Fruit fly (Drosophila melanogaster) S2 (cell line): Measurements from ENCODE around the gene aus.

Experiments
- CG8478 ChIP-seq: fragments of >200 bp; optimal IDR thresholded peaks from 2 replicates; lab custom pipeline; 2018
- CTCF ChIP-seq, 2 experiments: fragments of >200 bp; optimal IDR thresholded peaks; 2 replicates each; lab custom pipeline; 2018

dm6 chr3R:21373403-21374326 is 24.3 kb upstream of the aus start:
- TF ChIP-seq CG8478 (lab: Kevin White, UChicago), result no peak
- TF ChIP-seq CTCF (optimal IDR thresholded peaks at IDR 0.05; lab: Kevin White, UChicago), result peak in 1 of 2 experiments; percentile 45
